Fruit fly (Drosophila melanogaster): ENCODE measurements around the gene mfrn.

mfrn gene

DNA sequence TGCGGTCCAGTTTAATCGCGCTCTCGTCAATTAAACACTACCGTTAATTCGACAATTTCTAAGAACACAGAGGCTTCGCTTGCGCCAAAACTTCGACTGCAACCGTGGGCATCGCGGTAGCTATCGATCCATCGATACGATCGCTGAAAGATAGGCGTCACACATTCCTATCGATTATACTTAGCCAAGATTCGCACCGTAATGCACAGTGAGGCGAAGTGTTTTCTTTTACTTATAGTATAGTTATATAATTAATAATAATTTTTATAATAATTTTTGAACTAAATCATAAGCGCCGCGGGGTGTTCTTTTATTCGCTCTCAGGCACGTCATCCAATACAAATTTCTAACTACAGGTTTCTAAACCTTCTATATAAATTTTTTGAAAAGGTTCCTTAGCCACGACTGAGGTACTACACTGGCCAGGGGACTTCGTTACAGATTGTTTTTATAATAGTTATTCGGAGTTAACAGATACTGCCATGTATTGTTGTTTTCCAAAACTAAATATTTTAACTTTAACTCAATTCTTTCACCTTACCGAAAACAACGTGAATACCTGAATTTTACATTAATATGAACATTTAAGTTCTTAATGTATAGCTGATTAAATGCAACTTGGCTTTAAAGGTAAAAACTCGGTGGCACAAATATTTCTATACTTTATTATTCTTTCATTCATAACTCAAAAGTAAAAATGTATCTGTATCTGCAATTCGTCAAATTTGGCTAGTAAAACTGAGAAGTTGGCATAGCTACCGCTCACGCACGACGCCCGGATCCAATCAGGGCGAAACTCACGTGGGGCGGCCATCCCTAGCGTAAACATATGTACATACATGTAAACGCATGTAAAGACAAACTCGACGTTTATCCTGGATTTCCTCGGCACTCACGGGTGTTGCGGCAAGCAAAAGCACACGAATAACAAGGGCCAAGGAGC lies 9.8 kb downstream of the mfrn start, which contains the start of the genes NSD and BOD1 (continued):
- TF ChIP-seq CG9609 (GFP tag; optimal IDR thresholded peaks at IDR 0.05) (peak; percentile 1), Dll (GFP tag; IDR thresholded peaks at IDR 0.05; ENCODE audit: partially characterized antibody) (peak; percentile 76), CG15073 (GFP tag; optimal IDR thresholded peaks at IDR 0.05) (no peak), chn (GFP tag; optimal IDR thresholded peaks at IDR 0.05) (no peak), CG6654 (GFP tag; optimal IDR thresholded peaks at IDR 0.05) (no peak), Kr (GFP tag; optimal IDR thresholded peaks at IDR 0.05) (no peak), CoRest (tag; optimal IDR thresholded peaks at IDR 0.05) (peak; percentile 61), CG10979 (tag; optimal IDR thresholded peaks at IDR 0.05) (no peak), Scr (GFP tag; IDR thresholded peaks at IDR 0.05; ENCODE audit: partially characterized antibody) (peak; percentile 85), eyg (GFP tag; optimal IDR thresholded peaks at IDR 0.05) (no peak), CG10267 (tag; optimal IDR thresholded peaks at IDR 0.05) (peak; percentile 35), NK7.1 (GFP tag; optimal IDR thresholded peaks at IDR 0.05) (no peak), CG6765 (GFP tag; optimal IDR thresholded peaks at IDR 0.05) (no peak), CG6254 (GFP tag; optimal IDR thresholded peaks at IDR 0.05) (no peak), wek (GFP tag; optimal IDR thresholded peaks at IDR 0.05) (no peak), Bgb (GFP tag; IDR thresholded peaks at IDR 0.05; ENCODE audit: partially characterized antibody) (peak; percentile 98), hkb (optimal IDR thresholded peaks at IDR 0.05) (no peak), hkb (GFP tag; IDR thresholded peaks at IDR 0.05) (no peak), pita (GFP tag; optimal IDR thresholded peaks at IDR 0.05) (peak; percentile 43), Lhr (GFP tag; optimal IDR thresholded peaks at IDR 0.05) (no peak), CG12236 (GFP tag; optimal IDR thresholded peaks at IDR 0.05) (no peak), CG8388 (GFP tag; optimal IDR thresholded peaks at IDR 0.05) (peak; percentile 60), ken (GFP tag; IDR thresholded peaks at IDR 0.05) (peak; percentile 82), CG17328 (GFP tag; IDR thresholded peaks at IDR 0.05) (peak; percentile 50; the same call in 1 of the 2 replicates), Oli (tag; optimal IDR thresholded peaks at IDR 0.05) (peak; percentile 58), CG15269 (tag; optimal IDR thresholded peaks at IDR 0.05) (peak; percentile 51), TFAM (GFP tag; optimal IDR thresholded peaks at IDR 0.05) (no peak), Ets97D (GFP tag; optimal IDR thresholded peaks at IDR 0.05) (peak; percentile 35), CG5245 (GFP tag; optimal IDR thresholded peaks at IDR 0.05) (no peak), CG11247 (GFP tag; IDR thresholded peaks at IDR 0.05) (peak; percentile 76), Hr39 (optimal IDR thresholded peaks at IDR 0.05) (no peak), Antp (GFP tag; optimal IDR thresholded peaks at IDR 0.05) (peak; percentile 24), chif (GFP tag; optimal IDR thresholded peaks at IDR 0.05) (peak in 1 of 2 experiments; percentile 26), CG11093 (GFP tag; IDR thresholded peaks at IDR 0.05) (no peak), Fer3 (tag; optimal IDR thresholded peaks at IDR 0.05) (peak; percentile 39), Camta (GFP tag; optimal IDR thresholded peaks at IDR 0.05) (no peak), NfI (GFP tag; optimal IDR thresholded peaks at IDR 0.05) (peak; percentile 63), her (GFP tag; optimal IDR thresholded peaks at IDR 0.05) (no peak), ERR (GFP tag; optimal IDR thresholded peaks at IDR 0.05) (no peak), CG14965 (GFP tag; optimal IDR thresholded peaks at IDR 0.05; ENCODE audit: borderline replicate concordance) (no peak), CG14710 (tag; optimal IDR thresholded peaks at IDR 0.05) (peak; percentile 61), CG11504 (tag; optimal IDR thresholded peaks at IDR 0.05) (no peak), klu (GFP tag; IDR thresholded peaks at IDR 0.05) (peak; percentile 69), CG4707 (GFP tag; optimal IDR thresholded peaks at IDR 0.05) (no peak), jigr1 (GFP tag; IDR thresholded peaks at IDR 0.05) (peak; percentile 25; the same call in 1 of the 3 replicates), lab (GFP tag; optimal IDR thresholded peaks at IDR 0.05) (peak; percentile 42), ac (GFP tag; optimal IDR thresholded peaks at IDR 0.05) (no peak), CG2678 (tag; optimal IDR thresholded peaks at IDR 0.05) (peak; percentile 55), vfl (GFP tag; optimal IDR thresholded peaks at IDR 0.05) (no peak)

All from whole organism, embryonic.